Fruit fly (Drosophila melanogaster) whole organism, prepupa: ENCODE data around the gene CG43245.
A peak's percentile ranks its signal among the peaks of the same experiment; 100 is the strongest.

Experiments
- Blimp-1 ChIP-seq: fragments of 200-800 bp; sonication (Bioruptor generic); optimal IDR thresholded peaks from 3 replicates; lab custom pipeline; 2017; ENCODE audit warnings: missing biosample characterization, missing genetic modification characterization, mild to moderate bottlenecking, moderate library complexity, missing genetic modification reagents
- CG10631 ChIP-seq: fragments of 200-800 bp; sonication (Bioruptor generic); optimal IDR thresholded peaks from 2 replicates; lab custom pipeline; 2016; ENCODE audit warnings: missing biosample characterization, missing genetic modification characterization
- CG10669 ChIP-seq: fragments of 200-800 bp; sonication (Bioruptor generic); optimal IDR thresholded peaks from 3 replicates; lab custom pipeline; 2018; ENCODE audit warnings: missing biosample characterization, mild to moderate bottlenecking, missing genetic modification characterization, moderate library complexity
- CG11294 ChIP-seq: fragments of 200-800 bp; sonication (Bioruptor generic); IDR thresholded peaks from 2 replicates; pipeline ENCODE4 v1.3.6; 2022; ENCODE audit warnings: missing biosample characterization, missing genetic modification characterization
- CG11762 ChIP-seq: fragments of 200-800 bp; sonication (Bioruptor generic); optimal IDR thresholded peaks from 3 replicates; lab custom pipeline; 2016; ENCODE audit warnings: missing biosample characterization, missing genetic modification characterization; ENCODE audit not compliant: insufficient read depth
- CG11902 ChIP-seq: fragments of 200-800 bp; sonication (Bioruptor generic); optimal IDR thresholded peaks from 3 replicates; lab custom pipeline; 2016; ENCODE audit warnings: missing biosample characterization, missing genetic modification characterization
- CG15336 ChIP-seq: fragments of 200-800 bp; sonication (Bioruptor generic); IDR thresholded peaks from 2 replicates; pipeline ENCODE4 v1.3.6; 2022; ENCODE audit warnings: missing biosample characterization, missing genetic modification characterization
- CG1621 ChIP-seq: fragments of 200-800 bp; sonication (Bioruptor generic); optimal IDR thresholded peaks from 3 replicates; lab custom pipeline; 2018; ENCODE audit warnings: missing biosample characterization, mild to moderate bottlenecking, missing genetic modification characterization
- CG16779 ChIP-seq: fragments of 200-800 bp; sonication (Bioruptor generic); optimal IDR thresholded peaks from 3 replicates; lab custom pipeline; 2017; ENCODE audit warnings: missing biosample characterization, mild to moderate bottlenecking, missing genetic modification characterization
- CG3032 ChIP-seq: fragments of 200-800 bp; optimal IDR thresholded peaks from 2 replicates; lab custom pipeline; 2019; ENCODE audit warnings: missing biosample characterization, mild to moderate bottlenecking, missing genetic modification characterization, moderate library complexity
- CG31627 ChIP-seq: fragments of 200-800 bp; sonication (Bioruptor generic); optimal IDR thresholded peaks from 3 replicates; lab custom pipeline; 2016; ENCODE audit warnings: missing biosample characterization, missing genetic modification characterization
- CG32006 ChIP-seq: fragments of 200-800 bp; sonication (Bioruptor generic); optimal IDR thresholded peaks from 3 replicates; lab custom pipeline; 2017; ENCODE audit warnings: missing biosample characterization, mild to moderate bottlenecking, missing genetic modification characterization
- CG3919 ChIP-seq: fragments of 200-800 bp; sonication (Bioruptor generic); optimal IDR thresholded peaks from 3 replicates; lab custom pipeline; 2016; ENCODE audit warnings: missing biosample characterization, missing genetic modification characterization
- CG4318 ChIP-seq: fragments of 200-800 bp; sonication (Bioruptor generic); optimal IDR thresholded peaks from 3 replicates; lab custom pipeline; 2017; ENCODE audit warnings: missing biosample characterization, mild to moderate bottlenecking, missing genetic modification characterization
- CG6163 ChIP-seq: fragments of 200-800 bp; sonication (Bioruptor generic); IDR thresholded peaks from 3 replicates; pipeline ENCODE4 v1.3.6; 2022; ENCODE audit warnings: missing biosample characterization, missing genetic modification characterization
- CG6276 ChIP-seq: fragments of 200-800 bp; sonication (Bioruptor generic); optimal IDR thresholded peaks from 2 replicates; lab custom pipeline; 2017; ENCODE audit warnings: missing biosample characterization, mild to moderate bottlenecking, missing genetic modification characterization
- CG6792 ChIP-seq: fragments of 200-800 bp; sonication (Bioruptor generic); optimal IDR thresholded peaks from 3 replicates; lab custom pipeline; 2016; ENCODE audit warnings: missing biosample characterization, missing genetic modification characterization
- CG6854 ChIP-seq: fragments of 200-800 bp; sonication (Bioruptor generic); optimal IDR thresholded peaks from 2 replicates; lab custom pipeline; 2017; ENCODE audit warnings: missing biosample characterization, mild to moderate bottlenecking, missing genetic modification characterization
- CG7368 ChIP-seq: fragments of 200-800 bp; sonication (Bioruptor generic); optimal IDR thresholded peaks from 3 replicates; lab custom pipeline; 2016; ENCODE audit warnings: missing biosample characterization, missing genetic modification characterization
- CG8119 ChIP-seq: fragments of 200-800 bp; sonication (Bioruptor generic); IDR thresholded peaks from 3 replicates; pipeline ENCODE4 v1.3.6; 2022; ENCODE audit warnings: missing biosample characterization, missing genetic modification characterization
- CG8319 ChIP-seq: fragments of 200-800 bp; sonication (Bioruptor generic); optimal IDR thresholded peaks from 3 replicates; lab custom pipeline; 2016; ENCODE audit warnings: missing biosample characterization, missing genetic modification characterization
- CG8632 ChIP-seq: fragments of 200-800 bp; sonication (Bioruptor generic); optimal IDR thresholded peaks from 3 replicates; lab custom pipeline; 2016; ENCODE audit warnings: missing biosample characterization, missing genetic modification characterization
- CG9139 ChIP-seq: fragments of 200-800 bp; sonication (Bioruptor generic); optimal IDR thresholded peaks from 3 replicates; lab custom pipeline; 2017; ENCODE audit warnings: missing biosample characterization, mild to moderate bottlenecking, missing genetic modification characterization
- Eip78C ChIP-seq: fragments of 200-800 bp; sonication (Bioruptor generic); peaks from one replicate; lab custom pipeline; 2016; ENCODE audit warnings: missing biosample characterization, missing genetic modification characterization
- Gug ChIP-seq: fragments of 200-800 bp; sonication (Bioruptor generic); IDR thresholded peaks from 2 replicates; pipeline ENCODE4 v1.3.6; 2022; ENCODE audit warnings: missing biosample characterization, missing genetic modification characterization
- Hr39 ChIP-seq: fragments of 200-800 bp; sonication (Bioruptor generic); optimal IDR thresholded peaks from 2 replicates; lab custom pipeline; 2016; ENCODE audit warnings: missing biosample characterization, missing genetic modification characterization
- Hr4 ChIP-seq: fragments of 200-800 bp; sonication (Bioruptor generic); optimal IDR thresholded peaks from 3 replicates; lab custom pipeline; 2016; ENCODE audit warnings: missing biosample characterization, missing genetic modification characterization
- Lpt ChIP-seq: fragments of 200-800 bp; sonication (Bioruptor generic); optimal IDR thresholded peaks from 3 replicates; lab custom pipeline; 2016; ENCODE audit warnings: missing biosample characterization, missing genetic modification characterization
- Met ChIP-seq: fragments of 200-800 bp; sonication (Bioruptor generic); optimal IDR thresholded peaks from 3 replicates; lab custom pipeline; 2016; ENCODE audit warnings: missing biosample characterization, missing genetic modification characterization
- OdsH ChIP-seq: fragments of 200-800 bp; sonication (Bioruptor generic); optimal IDR thresholded peaks from 3 replicates; lab custom pipeline; 2016; ENCODE audit warnings: missing biosample characterization, missing genetic modification characterization
- Sox102F ChIP-seq: fragments of 200-800 bp; sonication (Bioruptor generic); optimal IDR thresholded peaks from 2 replicates; lab custom pipeline; 2016; ENCODE audit warnings: missing biosample characterization, mild to moderate bottlenecking, missing genetic modification characterization
- Sox14 ChIP-seq: fragments of 200-800 bp; sonication (Bioruptor generic); optimal IDR thresholded peaks from 3 replicates; lab custom pipeline; 2016; ENCODE audit warnings: missing biosample characterization, missing genetic modification characterization
- Sox15 ChIP-seq: fragments of 200-800 bp; sonication (Bioruptor generic); optimal IDR thresholded peaks from 3 replicates; lab custom pipeline; 2016; ENCODE audit warnings: missing biosample characterization, missing genetic modification characterization
- achi ChIP-seq: fragments of 200-800 bp; sonication (Bioruptor generic); optimal IDR thresholded peaks from 3 replicates; lab custom pipeline; 2016; ENCODE audit warnings: missing biosample characterization, missing genetic modification characterization
- acj6 ChIP-seq: fragments of 200-800 bp; sonication (Bioruptor generic); optimal IDR thresholded peaks from 3 replicates; lab custom pipeline; 2016; ENCODE audit warnings: missing biosample characterization, missing genetic modification characterization
- dsx ChIP-seq: fragments of 200-800 bp; optimal IDR thresholded peaks from 3 replicates; lab custom pipeline; 2019; ENCODE audit warnings: missing biosample characterization, mild to moderate bottlenecking, missing genetic modification characterization, moderate library complexity; ENCODE audit not compliant: poor library complexity, severe bottlenecking
- eg ChIP-seq: fragments of 200-800 bp; sonication (Bioruptor generic); IDR thresholded peaks from 3 replicates; pipeline ENCODE4 v1.3.6; 2022; ENCODE audit warnings: missing biosample characterization, missing genetic modification characterization
- esn ChIP-seq: fragments of 200-800 bp; sonication (Bioruptor generic); optimal IDR thresholded peaks from 2 replicates; lab custom pipeline; 2016; ENCODE audit warnings: missing biosample characterization, mild to moderate bottlenecking, missing genetic modification characterization, moderate library complexity
- fd59A ChIP-seq: fragments of 200-800 bp; sonication (Bioruptor generic); optimal IDR thresholded peaks from 2 replicates; lab custom pipeline; 2017; ENCODE audit warnings: missing biosample characterization, mild to moderate bottlenecking, missing genetic modification characterization, missing genetic modification reagents
- fd85E ChIP-seq: fragments of 200-800 bp; sonication (Bioruptor generic); optimal IDR thresholded peaks from 3 replicates; lab custom pipeline; 2016; ENCODE audit warnings: missing biosample characterization, missing genetic modification characterization
- lz ChIP-seq: fragments of 200-800 bp; sonication (Bioruptor generic); optimal IDR thresholded peaks from 3 replicates; lab custom pipeline; 2016; ENCODE audit warnings: missing biosample characterization, missing genetic modification characterization
- net ChIP-seq: fragments of 200-800 bp; sonication (Bioruptor generic); optimal IDR thresholded peaks from 3 replicates; lab custom pipeline; 2016; ENCODE audit warnings: missing biosample characterization, missing genetic modification characterization
- pdm3 ChIP-seq: fragments of 200-800 bp; sonication (Bioruptor generic); optimal IDR thresholded peaks from 3 replicates; lab custom pipeline; 2016; ENCODE audit warnings: missing biosample characterization, missing genetic modification characterization
- salr ChIP-seq, 2 experiments: fragments of 200-800 bp; sonication (Bioruptor generic); optimal IDR thresholded peaks; 3 replicates each; lab custom pipeline; 2016 to 2018; ENCODE audit warnings: missing biosample characterization in 2 of 2, missing genetic modification characterization in 2 of 2, mild to moderate bottlenecking in 1 of 2
- svp ChIP-seq: fragments of 200-800 bp; sonication (Bioruptor generic); peaks from one replicate; lab custom pipeline; 2016; ENCODE audit warnings: missing biosample characterization, missing genetic modification characterization
- topi ChIP-seq: fragments of 200-800 bp; sonication (Bioruptor generic); optimal IDR thresholded peaks from 3 replicates; lab custom pipeline; 2016; ENCODE audit warnings: missing biosample characterization, missing genetic modification characterization
- vri ChIP-seq: fragments of 200-800 bp; sonication (Bioruptor generic); optimal IDR thresholded peaks from 3 replicates; lab custom pipeline; 2016; ENCODE audit warnings: missing biosample characterization, mild to moderate bottlenecking, missing genetic modification characterization

Gene CG43245

DNA sequence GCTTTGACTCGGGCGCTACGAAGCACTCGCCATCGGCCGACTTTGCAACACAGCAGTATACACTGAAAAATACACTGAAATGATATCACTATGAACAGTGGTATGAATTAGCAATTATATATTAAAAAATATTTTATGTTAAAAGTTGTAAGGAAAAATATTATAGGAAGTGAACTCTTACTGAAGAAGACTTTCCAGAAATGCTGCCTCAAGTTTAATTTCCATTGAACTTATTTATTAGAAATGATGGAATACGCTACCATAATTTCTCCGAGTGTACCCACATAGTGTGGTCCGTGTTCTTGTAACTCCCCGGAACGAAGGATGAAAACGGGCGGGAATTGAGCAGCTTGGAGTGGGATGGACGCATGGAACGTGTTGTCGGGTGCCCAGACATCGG is 14.1 kb upstream of the CG43245 start (continued):
- TF ChIP-seq Gug: peak; percentile 61
- TF ChIP-seq CG6792 (GFP tag; lab: Kevin White, UChicago): peak; percentile 82
- peak; percentile 58 for TF ChIP-seq fd85E (GFP tag; lab: Kevin White, UChicago)
- TF ChIP-seq svp (GFP tag; lab: Kevin White, UChicago): peak; percentile 81
- TF ChIP-seq CG8632 (GFP tag; lab: Kevin White, UChicago): peak; percentile 90
- TF ChIP-seq CG8119: peak; percentile 87
- TF ChIP-seq CG10631 (GFP tag; lab: Kevin White, UChicago): peak; percentile 93
- TF ChIP-seq Sox15: peak; percentile 73
- TF ChIP-seq achi (GFP tag; lab: Kevin White, UChicago): peak; percentile 90
- peak; percentile 66 for TF ChIP-seq CG11902
- TF ChIP-seq CG6163 (GFP tag; lab: Robert Waterston, UW): peak; percentile 92
- peak; percentile 84 to 88 for TF ChIP-seq salr (GFP tag; optimal IDR thresholded peaks at IDR 0.05; lab: Kevin White, UChicago)
- TF ChIP-seq Lpt (GFP tag; lab: Kevin White, UChicago): peak; percentile 80
- TF ChIP-seq CG6276 (GFP tag; lab: Kevin White, UChicago): peak; percentile 36
- TF ChIP-seq Sox14: peak; percentile 75
- TF ChIP-seq OdsH (GFP tag; lab: Kevin White, UChicago): peak; percentile 90
- TF ChIP-seq eg: peak; percentile 62; the same call in 2 of the 3 replicates
- peak; percentile 35 for TF ChIP-seq CG31627 (GFP tag; lab: Kevin White, UChicago)

dm6 chr3L:10759793-10760651 is 11.7 kb upstream of the CG43245 start:
- TF ChIP-seq Blimp-1 (GFP tag; lab: Kevin White, UChicago) (peak; percentile 91), CG3919 (peak; percentile 95), achi (GFP tag; lab: Kevin White, UChicago) (peak; percentile 94), fd59A (GFP tag; lab: Kevin White, UChicago) (peak; percentile 95), net (peak; percentile 94), CG3032 (tag; lab: Kevin White, UChicago) (peak; percentile 96), CG15336 (peak; percentile 57), svp (GFP tag; lab: Kevin White, UChicago) (peak; percentile 99), CG16779 (tag; lab: Kevin White, UChicago) (peak; percentile 88), esn (GFP tag; lab: Kevin White, UChicago) (peak; percentile 99), CG32006 (GFP tag; lab: Kevin White, UChicago) (peak; percentile 82), Hr4 (GFP tag; lab: Kevin White, UChicago) (peak; percentile 79), CG10669 (GFP tag; lab: Kevin White, UChicago) (peak; percentile 96), Hr39 (GFP tag; lab: Kevin White, UChicago) (peak; percentile 97), Sox102F (GFP tag; lab: Kevin White, UChicago) (peak; percentile 97), CG8319 (GFP tag; lab: Kevin White, UChicago) (peak; percentile 91), fd85E (GFP tag; lab: Kevin White, UChicago) (peak; percentile 63), CG6854 (GFP tag; lab: Kevin White, UChicago) (peak; percentile 89), CG4318 (GFP tag; lab: Kevin White, UChicago) (peak; percentile 69), salr (GFP tag; optimal IDR thresholded peaks at IDR 0.05; lab: Kevin White, UChicago) (peak; percentile 82 to 91), pdm3 (peak; percentile 94), CG9139 (GFP tag; lab: Kevin White, UChicago) (peak; percentile 91), topi (GFP tag; lab: Kevin White, UChicago) (peak; percentile 99), CG11902 (peak; percentile 97), acj6 (GFP tag; lab: Kevin White, UChicago) (peak; percentile 95), vri (peak; percentile 82), CG8632 (GFP tag; lab: Kevin White, UChicago) (peak; percentile 98), Met (GFP tag; lab: Kevin White, UChicago) (peak; percentile 98), Eip78C (GFP tag; lab: Kevin White, UChicago) (peak; percentile 99), CG6792 (GFP tag; lab: Kevin White, UChicago) (peak; percentile 96), CG7368 (GFP tag; lab: Kevin White, UChicago) (peak; percentile 86), dsx (GFP tag; lab: Kevin White, UChicago) (peak; percentile 95), CG31627 (GFP tag; lab: Kevin White, UChicago) (peak; percentile 98), CG8119 (peak; percentile 79), Lpt (GFP tag; lab: Kevin White, UChicago) (peak; percentile 74), lz (peak; percentile 98), CG1621 (tag; lab: Kevin White, UChicago) (peak; percentile 83), CG11294 (GFP tag; lab: Robert Waterston, UW) (no peak), CG11762 (GFP tag; lab: Kevin White, UChicago) (peak; percentile 72), Sox15 (peak; percentile 97)
